Worm (Caenorhabditis elegans) whole organism, L4/young adult: ENCODE measurements around the gene gphr-2.

Source experiments
- W03F9.2 ChIP-seq: fragments of 150-350 bp; optimal IDR thresholded peaks from 2 replicates; lab custom pipeline; 2014; ENCODE audit warnings: missing biosample characterization, missing genetic modification characterization
- dao-5 ChIP-seq: sonication (generic microtip); optimal IDR thresholded peaks from 2 replicates; lab custom pipeline; 2016; ENCODE audit warnings: missing genotype, missing genetic modification characterization, moderate library complexity, missing compliant biosample characterization
- him-1 ChIP-seq: sonication (generic microtip); optimal IDR thresholded peaks from 2 replicates; lab custom pipeline; 2016; ENCODE audit warnings: missing genotype, missing genetic modification reagents, missing genetic modification characterization, missing compliant biosample characterization

Gene gphr-2

DNA sequence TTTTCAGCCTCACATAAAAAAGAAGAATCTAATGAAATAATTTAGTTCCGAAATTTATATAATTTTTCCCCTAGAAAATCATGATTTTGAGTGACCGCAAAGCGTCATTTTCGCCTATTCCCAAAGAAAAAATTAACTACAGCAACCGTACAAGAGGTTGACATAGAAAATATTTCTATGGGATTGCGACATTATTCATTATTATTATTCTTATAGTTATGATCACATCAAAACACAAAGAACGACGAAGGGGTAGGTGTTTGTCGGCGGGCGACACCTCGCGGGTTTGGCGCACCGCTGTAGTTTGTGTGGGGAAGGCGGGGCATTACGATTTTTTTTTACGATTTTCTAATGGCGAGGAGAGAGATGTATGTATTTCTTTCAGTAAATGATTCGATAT is 16.7 kb upstream of the gphr-2 start:
- TF ChIP-seq dao-5 (tag; lab: Kevin White, UChicago) (no peak), him-1 (tag; lab: Kevin White, UChicago) (no peak), W03F9.2 (tag; lab: Kevin White, UChicago) (no peak)

DNA sequence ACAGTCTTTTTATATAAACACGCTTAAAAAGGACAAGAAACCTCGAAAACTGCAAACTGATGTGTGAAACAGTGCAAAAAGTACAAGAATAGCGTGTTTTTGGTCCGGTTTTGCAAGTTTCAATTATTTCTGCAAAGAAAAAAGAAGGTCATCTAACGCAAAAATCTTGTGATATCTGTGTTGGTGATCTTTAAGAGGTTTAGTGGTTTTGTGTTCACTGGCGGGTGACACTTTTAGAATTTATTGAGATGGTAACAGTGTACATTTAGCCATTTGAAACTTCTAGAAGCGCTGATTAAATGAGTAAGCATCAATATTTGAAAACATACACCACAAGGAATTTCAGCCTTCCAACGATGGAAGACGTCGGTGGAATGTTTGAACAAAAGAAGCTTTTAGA is 15.2 kb upstream of the gphr-2 start:
- TF ChIP-seq dao-5 (tag; lab: Kevin White, UChicago): no peak
- TF ChIP-seq him-1 (tag; lab: Kevin White, UChicago): no peak
- no peak for TF ChIP-seq W03F9.2 (tag; lab: Kevin White, UChicago)

ce11 chrX:14320298-14320697 is 12.7 kb upstream of the gphr-2 start, which contains the start of gene C11H1.9:
Gene C11H1.9 (minus strand): TSS chrX:14320398.
- TF ChIP-seq him-1 (tag; lab: Kevin White, UChicago) (no peak), dao-5 (tag; lab: Kevin White, UChicago) (no peak), W03F9.2 (tag; lab: Kevin White, UChicago) (no peak)

DNA sequence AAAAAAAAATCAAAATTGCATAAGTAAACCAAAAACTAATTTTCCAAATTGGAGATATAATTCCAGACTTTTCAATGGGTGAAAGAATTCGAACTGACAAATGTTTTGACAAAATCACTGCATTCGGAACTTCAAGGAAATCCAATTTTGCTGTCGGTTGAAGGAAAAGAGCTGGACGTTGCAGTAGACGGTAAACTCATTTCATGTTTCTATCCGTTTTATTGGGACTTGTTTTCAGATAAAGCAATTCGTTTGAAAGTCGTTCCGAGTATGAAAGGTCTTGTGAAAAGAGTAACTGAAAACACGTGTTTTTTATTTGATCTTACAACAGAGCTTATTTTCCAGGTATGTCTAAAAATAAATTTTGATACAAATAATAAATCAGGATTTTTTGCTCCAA is 8.6 kb upstream of the gphr-2 start:
- TF ChIP-seq dao-5 (tag; lab: Kevin White, UChicago) (no peak), W03F9.2 (tag; lab: Kevin White, UChicago) (no peak), him-1 (tag; lab: Kevin White, UChicago) (no peak)

- TF ChIP-seq dao-5 (tag; lab: Kevin White, UChicago) (no peak), him-1 (tag; lab: Kevin White, UChicago) (no peak), W03F9.2 (tag; lab: Kevin White, UChicago) (no peak)
These were observed 6.1 kb upstream of the gphr-2 start, which contains the start of gene prx-1 for ce11 chrX:14313627-14314026. Gene prx-1 (plus strand): TSS chrX:14313927.

DNA sequence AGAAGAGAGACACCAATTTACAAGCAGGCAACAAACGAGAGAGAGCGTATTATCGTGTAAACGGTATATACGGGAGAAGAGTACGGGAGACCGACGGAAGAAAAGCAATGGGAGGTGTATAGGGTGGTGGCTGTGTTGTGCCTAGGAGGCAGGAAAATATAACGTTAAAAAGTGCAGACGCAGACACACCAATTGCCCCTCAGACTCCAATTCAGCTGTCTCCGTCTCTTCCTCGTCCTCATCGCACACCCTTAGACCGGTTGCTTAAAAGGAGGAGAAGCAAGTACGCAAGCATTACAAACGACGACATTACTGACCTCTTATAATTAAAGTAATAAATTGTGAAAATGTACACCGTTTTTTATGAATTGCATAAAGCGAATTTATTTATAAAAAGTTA is 4.8 kb upstream of the gphr-2 start:
- no peak for TF ChIP-seq dao-5 (tag; lab: Kevin White, UChicago)
- TF ChIP-seq him-1 (tag; lab: Kevin White, UChicago): no peak
- TF ChIP-seq W03F9.2 (tag; lab: Kevin White, UChicago): peak; percentile 10

DNA sequence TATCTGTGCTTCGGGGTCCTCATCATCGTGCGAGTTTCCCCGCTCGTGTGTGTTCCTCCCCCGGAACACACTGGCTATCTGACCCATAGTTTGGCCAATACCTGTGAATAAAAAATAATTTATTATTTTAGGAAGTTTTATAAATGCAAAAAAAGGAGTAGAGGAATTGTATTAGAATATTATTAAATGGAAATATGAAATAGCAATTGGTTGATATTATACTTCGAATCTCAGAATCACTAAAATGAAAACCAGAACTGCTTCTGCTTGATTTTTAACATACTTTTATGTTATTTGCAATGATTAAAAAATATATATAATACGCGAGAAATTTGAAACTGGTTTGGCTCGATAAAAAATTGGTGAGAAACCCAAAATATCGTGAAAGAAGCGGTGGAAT is 4.0 kb upstream of the gphr-2 start, which contains the start of gene mgrn-1:
TSS of gene mgrn-1 (minus strand) at position 101 of the 400 bp plus-strand sequence.
- TF ChIP-seq W03F9.2 (tag; lab: Kevin White, UChicago) (no peak), dao-5 (tag; lab: Kevin White, UChicago) (no peak), him-1 (tag; lab: Kevin White, UChicago) (no peak)

DNA sequence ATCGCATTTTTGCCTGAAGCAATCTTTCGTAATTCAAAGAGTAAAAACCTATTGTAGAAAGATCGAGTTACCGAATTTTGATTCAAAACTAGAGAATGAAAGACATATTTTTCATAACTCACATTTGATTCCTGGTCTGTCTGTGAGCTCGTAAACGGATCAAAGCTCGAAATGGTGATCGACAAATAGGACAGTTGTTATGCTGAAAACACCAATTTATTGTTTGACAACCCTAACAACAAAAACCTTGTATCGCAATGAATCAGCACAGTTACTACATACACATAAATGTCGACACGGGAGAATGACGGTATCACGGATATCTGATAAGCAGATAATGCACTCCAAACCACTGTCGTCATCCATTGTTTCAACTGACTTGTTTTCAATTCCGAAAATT is 2.1 kb upstream of the gphr-2 start:
- TF ChIP-seq dao-5 (tag; lab: Kevin White, UChicago): no peak
- TF ChIP-seq him-1 (tag; lab: Kevin White, UChicago): no peak
- no peak for TF ChIP-seq W03F9.2 (tag; lab: Kevin White, UChicago)

DNA sequence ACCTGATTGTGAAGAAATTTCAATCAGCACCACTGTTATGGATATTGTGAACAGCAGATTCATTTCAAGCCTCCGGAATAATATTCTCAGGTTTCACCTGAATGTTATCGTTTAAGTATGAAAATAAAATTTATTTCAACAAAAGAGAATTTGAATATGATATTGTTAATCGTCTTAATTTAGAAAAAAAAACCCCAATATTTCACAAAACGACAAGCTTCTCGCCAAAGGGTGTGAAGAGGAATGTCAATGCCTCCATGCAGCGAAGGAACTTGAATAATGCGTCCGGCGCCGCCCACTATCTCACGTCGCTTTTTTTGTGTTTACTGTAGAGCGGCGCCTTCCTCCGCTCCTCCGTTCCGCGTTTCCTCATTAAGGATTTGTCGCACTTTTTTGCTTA is 4.5 kb downstream of the gphr-2 start, which contains the start of gene C11H1.5:
TSS of gene C11H1.5 (minus strand) at position 101 of the 400 bp plus-strand sequence.
- TF ChIP-seq him-1 (tag; lab: Kevin White, UChicago): no peak
- TF ChIP-seq W03F9.2 (tag; lab: Kevin White, UChicago): no peak
- no peak for TF ChIP-seq dao-5 (tag; lab: Kevin White, UChicago)

DNA sequence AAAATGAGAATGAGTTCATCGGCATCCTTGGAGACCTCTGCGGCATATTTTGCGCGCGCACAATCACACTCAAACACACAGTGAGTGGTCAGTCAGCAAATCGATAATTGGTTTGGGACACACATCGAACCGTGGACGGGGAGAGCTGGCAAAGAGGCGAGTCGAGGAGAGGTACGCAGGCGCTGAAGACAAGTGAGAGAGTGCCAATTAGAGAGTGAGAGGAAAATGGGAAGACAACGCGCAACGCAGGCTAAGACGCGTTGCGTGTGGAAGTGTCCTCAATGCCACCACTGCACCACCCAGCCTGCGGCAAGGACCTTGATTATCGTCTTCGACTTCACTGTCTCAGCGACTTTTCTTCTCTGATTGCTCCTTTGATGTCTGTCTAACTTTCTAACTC is 10.4 kb downstream of the gphr-2 start:
- TF ChIP-seq dao-5 (tag; lab: Kevin White, UChicago) (no peak), him-1 (tag; lab: Kevin White, UChicago) (peak; percentile 48), W03F9.2 (tag; lab: Kevin White, UChicago) (no peak)

- no peak for TF ChIP-seq W03F9.2 (tag; lab: Kevin White, UChicago)
- no peak for TF ChIP-seq dao-5 (tag; lab: Kevin White, UChicago)
- no peak for TF ChIP-seq him-1 (tag; lab: Kevin White, UChicago)
These were observed 11.0 kb downstream of the gphr-2 start, which contains the start of gene madd-3 for ce11 chrX:14296559-14296958. Gene madd-3 (minus strand): TSS chrX:14296659.

ce11 chrX:14292632-14293031 is 14.9 kb downstream of the gphr-2 start:
- TF ChIP-seq W03F9.2 (tag; lab: Kevin White, UChicago) (no peak), him-1 (tag; lab: Kevin White, UChicago) (no peak), dao-5 (tag; lab: Kevin White, UChicago) (no peak)

- TF ChIP-seq him-1 (tag; lab: Kevin White, UChicago) (no peak), W03F9.2 (tag; lab: Kevin White, UChicago) (no peak), dao-5 (tag; lab: Kevin White, UChicago) (no peak)
These were observed 17.6 kb downstream of the gphr-2 start for ce11 chrX:14289993-14290392.

- no peak for TF ChIP-seq W03F9.2 (tag; lab: Kevin White, UChicago)
- TF ChIP-seq him-1 (tag; lab: Kevin White, UChicago): no peak
- no peak for TF ChIP-seq dao-5 (tag; lab: Kevin White, UChicago)
These were observed 19.7 kb downstream of the gphr-2 start for ce11 chrX:14287888-14288287.
